Fruit fly (Drosophila melanogaster) whole organism: Measurements from ENCODE around the gene Cpr78Cb.

Source experiments
- CG8478 ChIP-seq: fragments of >200 bp; optimal IDR thresholded peaks from 2 replicates; lab custom pipeline; 2018; ENCODE audit warnings: inconsistent platforms
- Dll ChIP-seq: fragments of >200 bp; optimal IDR thresholded peaks from 2 replicates; lab custom pipeline; 2017
- EcR ChIP-seq, 2 experiments: fragments of >200 bp; optimal IDR thresholded peaks; 2 replicates each; lab custom pipeline; 2017; ENCODE audit warnings: missing biosample characterization in 2 of 2, missing genetic modification characterization in 2 of 2, missing genetic modification reagents in 2 of 2
- pan ChIP-seq: fragments of >200 bp; optimal IDR thresholded peaks from 2 replicates; lab custom pipeline; 2017
- psq ChIP-seq: fragments of >200 bp; optimal IDR thresholded peaks from 2 replicates; lab custom pipeline; 2017
- usp ChIP-seq: fragments of >200 bp; optimal IDR thresholded peaks from 2 replicates; lab custom pipeline; 2017; ENCODE audit warnings: missing biosample characterization, missing genetic modification characterization, mixed read lengths

Gene Cpr78Cb

dm6 chr3L:21262426-21262825 is 31.9 kb upstream of the Cpr78Cb start:
- no peak for TF ChIP-seq CG8478 (lab: Kevin White, UChicago)
- no peak for TF ChIP-seq Dll
- no peak for TF ChIP-seq usp (GFP tag; lab: Kevin White, UChicago)
- TF ChIP-seq EcR (GFP tag; optimal IDR thresholded peaks at IDR 0.05; lab: Kevin White, UChicago) = no peak
- no peak for TF ChIP-seq psq (lab: Kevin White, UChicago)
- TF ChIP-seq pan (lab: Kevin White, UChicago) = no peak

dm6 chr3L:21266101-21266656 is 28.1 kb upstream of the Cpr78Cb start:
- TF ChIP-seq Dll (no peak), EcR (GFP tag; optimal IDR thresholded peaks at IDR 0.05; lab: Kevin White, UChicago) (no peak)

dm6 chr3L:21267862-21268385 is 26.4 kb upstream of the Cpr78Cb start, which contains the start of gene CG9391:
TSS of gene CG9391 (minus strand) at chr3L:21268335.
- TF ChIP-seq pan (lab: Kevin White, UChicago) (no peak), Dll (no peak), psq (lab: Kevin White, UChicago) (no peak), usp (GFP tag; lab: Kevin White, UChicago) (no peak), CG8478 (lab: Kevin White, UChicago) (no peak), EcR (GFP tag; optimal IDR thresholded peaks at IDR 0.05; lab: Kevin White, UChicago) (no peak)

dm6 chr3L:21270480-21270879 is 23.8 kb upstream of the Cpr78Cb start, which contains the start of gene CG9389:
TSS of gene CG9389 (minus strand) at chr3L:21270580.
- no peak for TF ChIP-seq psq (lab: Kevin White, UChicago)
- no peak for TF ChIP-seq EcR (GFP tag; optimal IDR thresholded peaks at IDR 0.05; lab: Kevin White, UChicago)
- no peak for TF ChIP-seq usp (GFP tag; lab: Kevin White, UChicago)
- no peak for TF ChIP-seq Dll
- TF ChIP-seq CG8478 (lab: Kevin White, UChicago) = no peak
- TF ChIP-seq pan (lab: Kevin White, UChicago) = no peak

dm6 chr3L:21273504-21273903 is 20.8 kb upstream of the Cpr78Cb start:
- TF ChIP-seq EcR (GFP tag; optimal IDR thresholded peaks at IDR 0.05; lab: Kevin White, UChicago) = no peak
- TF ChIP-seq Dll = no peak
- no peak for TF ChIP-seq psq (lab: Kevin White, UChicago)
- no peak for TF ChIP-seq usp (GFP tag; lab: Kevin White, UChicago)
- TF ChIP-seq pan (lab: Kevin White, UChicago) = no peak
- TF ChIP-seq CG8478 (lab: Kevin White, UChicago) = no peak

dm6 chr3L:21275921-21276295 is 18.4 kb upstream of the Cpr78Cb start:
- TF ChIP-seq psq (lab: Kevin White, UChicago) = no peak
- no peak for TF ChIP-seq Dll
- no peak for TF ChIP-seq usp (GFP tag; lab: Kevin White, UChicago)
- TF ChIP-seq pan (lab: Kevin White, UChicago) = no peak
- TF ChIP-seq CG8478 (lab: Kevin White, UChicago) = no peak
- no peak for TF ChIP-seq EcR (GFP tag; optimal IDR thresholded peaks at IDR 0.05; lab: Kevin White, UChicago)

- TF ChIP-seq pan (lab: Kevin White, UChicago) (no peak), Dll (no peak), usp (GFP tag; lab: Kevin White, UChicago) (no peak), CG8478 (lab: Kevin White, UChicago) (no peak), psq (lab: Kevin White, UChicago) (no peak), EcR (GFP tag; optimal IDR thresholded peaks at IDR 0.05; lab: Kevin White, UChicago) (no peak)
These were observed 17.7 kb upstream of the Cpr78Cb start for dm6 chr3L:21276296-21277257.

- TF ChIP-seq Dll (no peak), psq (lab: Kevin White, UChicago) (no peak), EcR (GFP tag; optimal IDR thresholded peaks at IDR 0.05; lab: Kevin White, UChicago) (no peak), usp (GFP tag; lab: Kevin White, UChicago) (no peak), pan (lab: Kevin White, UChicago) (no peak), CG8478 (lab: Kevin White, UChicago) (no peak)
These were observed 16.3 kb upstream of the Cpr78Cb start for dm6 chr3L:21277897-21278530.

- TF ChIP-seq Dll = no peak
- no peak for TF ChIP-seq pan (lab: Kevin White, UChicago)
- no peak for TF ChIP-seq psq (lab: Kevin White, UChicago)
- TF ChIP-seq CG8478 (lab: Kevin White, UChicago) = no peak
- TF ChIP-seq usp (GFP tag; lab: Kevin White, UChicago) = no peak
- no peak for TF ChIP-seq EcR (GFP tag; optimal IDR thresholded peaks at IDR 0.05; lab: Kevin White, UChicago)
These were observed 15.1 kb upstream of the Cpr78Cb start for dm6 chr3L:21279168-21279567.

dm6 chr3L:21279876-21280566 is 14.3 kb upstream of the Cpr78Cb start, which contains the start of gene AcCoAS:
TSS of gene AcCoAS (minus strand) at chr3L:21280243.
- TF ChIP-seq EcR (GFP tag; optimal IDR thresholded peaks at IDR 0.05; lab: Kevin White, UChicago) (no peak), psq (lab: Kevin White, UChicago) (no peak), CG8478 (lab: Kevin White, UChicago) (no peak), Dll (no peak), usp (GFP tag; lab: Kevin White, UChicago) (no peak), pan (lab: Kevin White, UChicago) (no peak)
